Worm (Caenorhabditis elegans) whole organism, L4 larva: ENCODE measurements around the gene cest-2.3.

Experiments used
- F26F4.8 ChIP-seq: fragments of 200-800 bp; sonication (Bioruptor generic); conservative IDR thresholded peaks from 2 replicates; pipeline ENCODE4 v1.3.6; 2022; ENCODE audit warnings: missing genetic modification characterization, missing compliant biosample characterization
- ceh-28 ChIP-seq: fragments of 150-350 bp; optimal IDR thresholded peaks from 2 replicates; lab custom pipeline; 2014; ENCODE audit warnings: missing biosample characterization, missing genetic modification reagents, missing genetic modification characterization
- hif-1 ChIP-seq, 2 experiments: sonication (generic microtip); optimal IDR thresholded peaks; 2 replicates each; lab custom pipeline; 2016 to 2017; ENCODE audit warnings: missing compliant biosample characterization in 2 of 2, missing genetic modification characterization in 2 of 2, missing genetic modification reagents in 2 of 2, missing genotype in 2 of 2, mild to moderate bottlenecking in 1 of 2
- jun-1 ChIP-seq: fragments of 150-350 bp; optimal IDR thresholded peaks from 2 replicates; lab custom pipeline; 2014; ENCODE audit warnings: missing biosample characterization, missing genetic modification reagents, missing genetic modification characterization
- lin-29 ChIP-seq: fragments of 200-800 bp; sonication (Bioruptor generic); IDR thresholded peaks from 2 replicates; pipeline ENCODE4 v1.3.6; 2022; ENCODE audit warnings: missing genetic modification reagents, missing genetic modification characterization, missing compliant biosample characterization
- mdl-1 ChIP-seq, 2 experiments: fragments of 150-350 bp in 1 of 2; sonication (generic microtip) in 1 of 2; optimal IDR thresholded peaks; 2 replicates each; lab custom pipeline; 2014 to 2017; ENCODE audit warnings: missing biosample characterization in 2 of 2, missing genetic modification characterization in 2 of 2
- nhr-28 ChIP-seq: fragments of 150-350 bp; optimal IDR thresholded peaks from 2 replicates; lab custom pipeline; 2014; ENCODE audit warnings: missing biosample characterization, missing genetic modification characterization
- nhr-77 ChIP-seq: fragments of 150-350 bp; optimal IDR thresholded peaks from 2 replicates; lab custom pipeline; 2014; ENCODE audit warnings: missing biosample characterization, missing genetic modification characterization
- set-16 ChIP-seq: fragments of 200-800 bp; sonication (Bioruptor generic); IDR thresholded peaks from 2 replicates; pipeline ENCODE4 v1.3.6; 2022; ENCODE audit warnings: missing genetic modification reagents, missing genetic modification characterization, missing compliant biosample characterization
- skn-1 ChIP-seq: fragments of 150-350 bp; optimal IDR thresholded peaks from 2 replicates; lab custom pipeline; 2014; ENCODE audit warnings: missing biosample characterization, missing genetic modification characterization
- snpc-4 ChIP-seq: fragments of 150-350 bp; optimal IDR thresholded peaks from 2 replicates; lab custom pipeline; 2014; ENCODE audit warnings: missing biosample characterization, missing genetic modification characterization
- unc-39 ChIP-seq: sonication (generic microtip); optimal IDR thresholded peaks from 2 replicates; lab custom pipeline; 2017; ENCODE audit warnings: missing biosample characterization, missing genetic modification characterization
- unc-62 ChIP-seq, 3 experiments: fragments of 150-350 bp in 1 of 3; sonication (generic microtip); optimal IDR thresholded peaks in 2 of 3; peaks in 1 of 3; 1 replicate in 1 of 3; 2 replicates in 2 of 3; lab custom pipeline; 2014 to 2017; ENCODE audit warnings: missing biosample characterization in 3 of 3, missing genetic modification characterization in 3 of 3, missing genetic modification reagents in 3 of 3, missing genotype in 1 of 3

ce11 chrV:14193451-14193850 lies 10.7 kb upstream of the cest-2.3 start, which contains the start of gene atfs-1:
- TF ChIP-seq snpc-4 (tag; lab: Kevin White, UChicago) (no peak), ceh-28 (tag; lab: Kevin White, UChicago) (no peak), unc-62 (GFP tag; optimal IDR thresholded peaks at IDR 0.05 in 1 of 2; lab: Kevin White, UChicago) (peak in 1 of 2 experiments; percentile 75), unc-62 (tag; optimal IDR thresholded peaks at IDR 0.05; lab: Kevin White, UChicago) (no peak), nhr-77 (peak; percentile 69), unc-39 (tag; lab: Kevin White, UChicago) (no peak), mdl-1 (tag; optimal IDR thresholded peaks at IDR 0.05; lab: Kevin White, UChicago) (peak in 1 of 2 experiments; percentile 58), skn-1 (no peak), jun-1 (tag; lab: Kevin White, UChicago) (no peak), hif-1 (tag; optimal IDR thresholded peaks at IDR 0.05; lab: Kevin White, UChicago) (peak in 1 of 2 experiments; percentile 35), nhr-28 (tag; lab: Kevin White, UChicago) (peak; percentile 94), lin-29 (GFP tag; lab: Robert Waterston, UW) (no peak), F26F4.8 (GFP tag; lab: Robert Waterston, UW) (no peak), set-16 (peak; percentile 38)
